Worm (Caenorhabditis elegans) whole organism, young adult: ENCODE measurements around the gene Y55F3BL.4.
A peak's percentile ranks its signal among the peaks of the same experiment; 100 is the strongest.

Experiments
- B0035.1 ChIP-seq: sonication (generic microtip); optimal IDR thresholded peaks from 2 replicates; lab custom pipeline; 2016; ENCODE audit warnings: missing genetic modification characterization, mild to moderate bottlenecking, missing compliant biosample characterization, missing genotype, missing genetic modification reagents
- B0261.1 ChIP-seq: sonication (generic microtip); optimal IDR thresholded peaks from 2 replicates; lab custom pipeline; 2016; ENCODE audit warnings: mild to moderate bottlenecking, missing genetic modification characterization, moderate library complexity, missing compliant biosample characterization
- C17E4.6 ChIP-seq: fragments of 200-800 bp; sonication (Bioruptor generic); IDR thresholded peaks from 2 replicates; pipeline ENCODE4 v1.3.6; 2022; ENCODE audit warnings: missing genetic modification reagents, missing genetic modification characterization, missing compliant biosample characterization
- F37B4.10 ChIP-seq: fragments of 200-800 bp; sonication (Bioruptor generic); IDR thresholded peaks from 2 replicates; pipeline ENCODE4 v1.3.6; 2022; ENCODE audit warnings: missing genetic modification characterization, missing compliant biosample characterization
- F39B2.1 ChIP-seq: fragments of 200-800 bp; sonication (Bioruptor generic); IDR thresholded peaks from 2 replicates; pipeline ENCODE4 v1.3.6; 2022; ENCODE audit warnings: missing genetic modification reagents, missing genetic modification characterization, missing compliant biosample characterization
- F49E8.2 ChIP-seq: sonication (generic microtip); optimal IDR thresholded peaks from 3 replicates; lab custom pipeline; 2017; ENCODE audit warnings: missing genetic modification characterization, mild to moderate bottlenecking, missing compliant biosample characterization, antibody characterized with exemption, moderate library complexity; ENCODE audit not compliant: insufficient read depth
- Y95B8A.8 ChIP-seq: fragments of 200-800 bp; sonication (Bioruptor generic); IDR thresholded peaks from 2 replicates; pipeline ENCODE4 v1.3.6; 2022; ENCODE audit warnings: missing genetic modification reagents, missing genetic modification characterization, missing compliant biosample characterization
- ZK185.1 ChIP-seq: sonication (generic microtip); optimal IDR thresholded peaks from 2 replicates; lab custom pipeline; 2016; ENCODE audit warnings: mild to moderate bottlenecking, missing genetic modification characterization, missing compliant biosample characterization; ENCODE audit not compliant: poor library complexity, severe bottlenecking
- attf-3 ChIP-seq: fragments of 200-800 bp; sonication (Bioruptor generic); conservative IDR thresholded peaks from 2 replicates; pipeline ENCODE4 v1.3.6; 2022; ENCODE audit warnings: missing genetic modification reagents, missing genetic modification characterization, missing compliant biosample characterization
- bed-1 ChIP-seq: fragments of 200-800 bp; sonication (Bioruptor generic); IDR thresholded peaks from 2 replicates; pipeline ENCODE4 v1.3.6; 2022; ENCODE audit warnings: missing genetic modification reagents, missing genetic modification characterization, missing compliant biosample characterization
- ccch-3 ChIP-seq: fragments of 200-800 bp; sonication (Bioruptor generic); optimal IDR thresholded peaks from 2 replicates; lab custom pipeline; 2018; ENCODE audit warnings: mild to moderate bottlenecking, missing genetic modification characterization, missing compliant biosample characterization
- cebp-1 ChIP-seq, 2 experiments: fragments of 200-800 bp in 1 of 2; sonication (Bioruptor generic) in 1 of 2; sonication (generic microtip) in 1 of 2; IDR thresholded peaks in 1 of 2; optimal IDR thresholded peaks in 1 of 2; 2 replicates each; pipeline versions ENCODE4 v1.3.6 to Lab custom; 2017 to 2022; ENCODE audit warnings: missing compliant biosample characterization in 2 of 2, missing genetic modification characterization in 2 of 2, mild to moderate bottlenecking in 1 of 2, missing genetic modification reagents in 1 of 2, moderate library complexity in 1 of 2
- ceh-79 ChIP-seq: sonication (generic microtip); optimal IDR thresholded peaks from 2 replicates; lab custom pipeline; 2017; ENCODE audit warnings: mild to moderate bottlenecking, missing genetic modification characterization, missing compliant biosample characterization
- egl-18 ChIP-seq: fragments of 200-800 bp; sonication (Bioruptor generic); IDR thresholded peaks from 2 replicates; pipeline ENCODE4 v1.3.6; 2022; ENCODE audit warnings: missing genetic modification reagents, missing genetic modification characterization, missing compliant biosample characterization
- egrh-3 ChIP-seq: fragments of 200-800 bp; sonication (Bioruptor generic); IDR thresholded peaks from 2 replicates; pipeline ENCODE4 v1.3.6; 2022; ENCODE audit warnings: missing genetic modification reagents, missing genetic modification characterization, missing compliant biosample characterization
- hlh-26 ChIP-seq: fragments of 200-800 bp; sonication (Bioruptor generic); conservative IDR thresholded peaks from 2 replicates; pipeline ENCODE4 v1.3.6; 2022; ENCODE audit warnings: missing genetic modification reagents, missing genetic modification characterization, missing compliant biosample characterization
- hmg-1.2 ChIP-seq: fragments of 200-800 bp; sonication (Bioruptor generic); IDR thresholded peaks from 2 replicates; pipeline ENCODE4 v1.3.6; 2022; ENCODE audit warnings: missing genetic modification reagents, missing genetic modification characterization, missing compliant biosample characterization
- hrde-1 ChIP-seq: sonication (generic microtip); optimal IDR thresholded peaks from 2 replicates; lab custom pipeline; 2016; ENCODE audit warnings: missing genetic modification characterization, mild to moderate bottlenecking, missing compliant biosample characterization, moderate library complexity, missing genotype, missing genetic modification reagents, borderline replicate concordance
- let-607 ChIP-seq, 2 experiments: fragments of 200-800 bp in 1 of 2; sonication (Bioruptor generic) in 1 of 2; sonication (generic microtip) in 1 of 2; optimal IDR thresholded peaks; 2 replicates each; lab custom pipeline; 2016 to 2018; ENCODE audit warnings: mild to moderate bottlenecking in 2 of 2, missing compliant biosample characterization in 2 of 2, missing genetic modification characterization in 2 of 2, moderate library complexity in 2 of 2, missing genotype in 1 of 2
- lin-35 ChIP-seq, 3 experiments: fragments of 150-350 bp in 2 of 3; sonication (generic microtip) in 1 of 3; optimal IDR thresholded peaks; 2 replicates each; lab custom pipeline; 2014 to 2018; ENCODE audit warnings: missing biosample characterization in 3 of 3, missing genetic modification characterization in 3 of 3, missing genetic modification reagents in 3 of 3
- lin-54 ChIP-seq: fragments of 200-800 bp; sonication (Bioruptor generic); optimal IDR thresholded peaks from 2 replicates; lab custom pipeline; 2018; ENCODE audit warnings: mild to moderate bottlenecking, missing genetic modification characterization, missing compliant biosample characterization
- lir-1 ChIP-seq: fragments of 200-800 bp; sonication (Bioruptor generic); conservative IDR thresholded peaks from 2 replicates; pipeline ENCODE4 v1.3.6; 2022; ENCODE audit warnings: missing genetic modification reagents, missing genetic modification characterization, missing compliant biosample characterization
- lsl-1 ChIP-seq: fragments of 200-800 bp; sonication (Bioruptor generic); optimal IDR thresholded peaks from 2 replicates; lab custom pipeline; 2018; ENCODE audit warnings: mild to moderate bottlenecking, missing genetic modification characterization, moderate library complexity, missing compliant biosample characterization
- madf-10 ChIP-seq: sonication (generic microtip); optimal IDR thresholded peaks from 2 replicates; lab custom pipeline; 2016; ENCODE audit warnings: mild to moderate bottlenecking, missing genetic modification characterization, missing compliant biosample characterization
- mcd-1 ChIP-seq: fragments of 200-800 bp; sonication (Bioruptor generic); IDR thresholded peaks from 2 replicates; pipeline ENCODE4 v1.3.6; 2022; ENCODE audit warnings: missing genetic modification reagents, missing genetic modification characterization, missing compliant biosample characterization
- mes-4 ChIP-seq: sonication (generic microtip); optimal IDR thresholded peaks from 2 replicates; lab custom pipeline; 2016; ENCODE audit warnings: missing genotype, missing genetic modification characterization, missing compliant biosample characterization
- nfyb-1 ChIP-seq: fragments of 200-800 bp; sonication (Bioruptor generic); IDR thresholded peaks from 2 replicates; pipeline ENCODE4 v1.3.6; 2022; ENCODE audit warnings: missing genetic modification reagents, missing genetic modification characterization, missing compliant biosample characterization
- nhr-179 ChIP-seq: sonication (generic microtip); optimal IDR thresholded peaks from 2 replicates; lab custom pipeline; 2016; ENCODE audit warnings: mild to moderate bottlenecking, missing genetic modification characterization, missing compliant biosample characterization
- nhr-27 ChIP-seq: fragments of 200-800 bp; sonication (Bioruptor generic); optimal IDR thresholded peaks from 2 replicates; lab custom pipeline; 2018; ENCODE audit warnings: mild to moderate bottlenecking, missing genetic modification characterization, moderate library complexity, missing compliant biosample characterization
- nhr-80 ChIP-seq: sonication (generic microtip); optimal IDR thresholded peaks from 2 replicates; lab custom pipeline; 2016; ENCODE audit warnings: missing genetic modification characterization, missing compliant biosample characterization
- nhr-90 ChIP-seq: sonication (generic microtip); optimal IDR thresholded peaks from 2 replicates; lab custom pipeline; 2016; ENCODE audit warnings: missing genotype, mild to moderate bottlenecking, missing genetic modification characterization, missing compliant biosample characterization
- rcor-1 ChIP-seq: fragments of 200-800 bp; sonication (Bioruptor generic); IDR thresholded peaks from 2 replicates; pipeline ENCODE4 v1.3.6; 2022; ENCODE audit warnings: missing genetic modification reagents, missing genetic modification characterization, missing compliant biosample characterization
- rec-8 ChIP-seq, 2 experiments: sonication (generic microtip); optimal IDR thresholded peaks; 2 replicates each; lab custom pipeline; 2016; ENCODE audit warnings: mild to moderate bottlenecking in 2 of 2, missing genetic modification characterization in 2 of 2, missing genetic modification reagents in 2 of 2, missing genotype in 2 of 2, missing biosample characterization in 1 of 2, missing compliant biosample characterization in 1 of 2, moderate library complexity in 1 of 2
- repo-1 ChIP-seq: sonication (generic microtip); optimal IDR thresholded peaks from 2 replicates; lab custom pipeline; 2017; ENCODE audit warnings: mild to moderate bottlenecking, missing genetic modification characterization, missing compliant biosample characterization
- rpc-1 ChIP-seq, 2 experiments: fragments of 150-350 bp in 1 of 2; sonication (generic microtip) in 1 of 2; optimal IDR thresholded peaks; 2 replicates each; lab custom pipeline; 2014 to 2018; ENCODE audit warnings: missing biosample characterization in 1 of 2, missing genetic modification characterization in 1 of 2, missing genetic modification reagents in 1 of 2, missing genotype in 1 of 2
- sdz-38 ChIP-seq: sonication (generic microtip); optimal IDR thresholded peaks from 2 replicates; lab custom pipeline; 2016; ENCODE audit warnings: missing genotype, missing genetic modification characterization, missing compliant biosample characterization
- snpc-4 ChIP-seq, 5 experiments: fragments of 150-350 bp in 1 of 5; sonication (generic microtip) in 4 of 5; optimal IDR thresholded peaks; 2 replicates each; lab custom pipeline; 2014 to 2018; ENCODE audit warnings: missing genetic modification characterization in 5 of 5, missing biosample characterization in 3 of 5, antibody characterized with exemption in 2 of 5, mild to moderate bottlenecking in 2 of 5, missing compliant biosample characterization in 2 of 5, missing genotype in 2 of 5, moderate library complexity in 2 of 5, missing genetic modification reagents in 1 of 5
- somi-1 ChIP-seq: fragments of 200-800 bp; sonication (Bioruptor generic); optimal IDR thresholded peaks from 2 replicates; lab custom pipeline; 2018; ENCODE audit warnings: mild to moderate bottlenecking, missing genetic modification characterization, missing compliant biosample characterization
- sptf-2 ChIP-seq: fragments of 200-800 bp; sonication (Bioruptor generic); optimal IDR thresholded peaks from 2 replicates; lab custom pipeline; 2018; ENCODE audit warnings: mild to moderate bottlenecking, missing genetic modification characterization, missing compliant biosample characterization
- tbp1 ChIP-seq: fragments of 200-800 bp; sonication (Bioruptor generic); optimal IDR thresholded peaks from 2 replicates; lab custom pipeline; 2018; ENCODE audit warnings: mild to moderate bottlenecking, missing genetic modification characterization, missing compliant biosample characterization
- zim-3 ChIP-seq: sonication (generic microtip); optimal IDR thresholded peaks from 2 replicates; lab custom pipeline; 2017; ENCODE audit warnings: mild to moderate bottlenecking, missing genetic modification characterization, moderate library complexity, missing compliant biosample characterization

Gene Y55F3BL.4

DNA sequence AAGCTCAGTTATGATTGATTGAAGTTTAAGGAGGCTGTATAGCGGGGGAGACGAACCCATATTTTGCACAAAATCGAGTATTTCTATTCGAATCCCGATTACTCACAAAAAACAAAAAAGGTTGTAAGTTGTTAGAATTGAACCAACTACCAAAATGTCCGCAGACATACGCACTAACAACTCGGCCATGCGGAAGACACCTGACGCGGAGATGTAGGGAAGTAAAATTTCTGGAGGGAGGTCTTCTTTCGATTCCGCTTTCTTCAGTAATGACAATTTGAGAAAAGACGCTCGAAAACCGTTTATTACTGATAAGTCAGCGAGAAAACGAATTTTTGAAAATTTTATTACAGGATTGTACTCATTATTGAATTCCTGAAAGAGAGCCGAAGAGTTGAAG, 13.0 kb downstream of the Y55F3BL.4 start:
- TF ChIP-seq tbp1 (GFP tag; lab: Kevin White, UChicago) (peak; percentile 64), B0261.1 (tag; lab: Kevin White, UChicago) (peak; percentile 43), rpc-1 (optimal IDR thresholded peaks at IDR 0.05; lab: Kevin White, UChicago) (peak; percentile 18), rpc-1 (tag; optimal IDR thresholded peaks at IDR 0.05; lab: Kevin White, UChicago) (peak; percentile 29), snpc-4 (GFP tag; optimal IDR thresholded peaks at IDR 0.05; lab: Kevin White, UChicago) (no peak), snpc-4 (tag; optimal IDR thresholded peaks at IDR 0.05; lab: Kevin White, UChicago) (peak in 1 of 4 experiments; percentile 35), C17E4.6 (GFP tag; lab: Robert Waterston, UW) (no peak), egl-18 (GFP tag; lab: Robert Waterston, UW) (no peak)

DNA sequence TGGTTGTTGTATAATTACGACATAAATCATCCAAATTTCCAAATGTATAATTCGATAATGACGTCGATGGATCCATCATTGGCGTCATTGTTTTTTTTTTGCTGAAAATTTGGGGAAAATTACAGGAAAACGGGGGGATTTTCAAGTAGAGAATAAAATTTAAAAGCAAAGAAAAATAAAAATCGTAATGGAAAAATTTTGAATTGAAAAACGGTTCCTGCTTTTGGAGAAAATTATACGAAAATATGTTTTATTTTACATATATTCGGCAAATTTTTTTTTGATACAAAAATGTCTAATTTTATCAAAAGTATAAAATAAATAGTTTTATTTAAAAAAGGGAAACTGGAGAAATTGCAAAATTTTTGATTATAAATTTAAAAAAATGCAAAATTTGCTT, 20.0 kb downstream of the Y55F3BL.4 start, which contains the start of gene zipt-15:
TSS of gene zipt-15 (minus strand) at position 101 of the 400 bp plus-strand sequence.
- TF ChIP-seq B0035.1 (tag; lab: Kevin White, UChicago) (no peak), ZK185.1 (tag; lab: Kevin White, UChicago) (no peak), sptf-2 (no peak), madf-10 (tag; lab: Kevin White, UChicago) (no peak), tbp1 (GFP tag; lab: Kevin White, UChicago) (no peak), repo-1 (no peak), lin-35 (GFP tag; optimal IDR thresholded peaks at IDR 0.05; lab: Kevin White, UChicago) (no peak), zim-3 (tag; lab: Kevin White, UChicago) (no peak), nfyb-1 (GFP tag; lab: Robert Waterston, UW) (no peak)

DNA sequence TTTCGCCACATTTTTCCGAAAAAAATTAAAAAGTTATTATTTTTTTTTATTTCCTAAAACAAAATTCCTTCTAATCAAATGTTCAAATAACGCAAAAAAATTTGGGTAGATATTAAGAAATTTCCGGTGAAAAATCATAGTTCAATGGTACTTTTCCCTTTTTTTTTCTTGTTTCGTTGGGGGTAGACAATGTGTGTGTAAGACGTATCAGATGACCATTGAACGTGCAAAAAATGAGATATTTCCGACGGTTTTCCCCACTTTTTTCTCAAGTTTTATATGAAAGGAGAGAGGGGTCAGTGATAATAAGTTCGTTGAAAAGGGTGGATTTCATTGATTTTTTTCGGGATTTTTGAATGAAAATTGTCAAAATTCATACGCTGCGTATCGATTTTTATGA, 21.2 kb downstream of the Y55F3BL.4 start:
- TF ChIP-seq nhr-80 (tag; lab: Kevin White, UChicago) = no peak
- TF ChIP-seq bed-1 (GFP tag; lab: Robert Waterston, UW) = no peak
- TF ChIP-seq nhr-179 (tag; lab: Kevin White, UChicago) = no peak
- no peak for TF ChIP-seq hlh-26 (GFP tag; lab: Robert Waterston, UW)
- no peak for TF ChIP-seq rec-8 (tag; optimal IDR thresholded peaks at IDR 0.05; lab: Kevin White, UChicago)
- no peak for TF ChIP-seq tbp1 (GFP tag; lab: Kevin White, UChicago)
- TF ChIP-seq mes-4 (tag; lab: Kevin White, UChicago) = no peak
- TF ChIP-seq F49E8.2 = no peak
- no peak for TF ChIP-seq lin-54
- no peak for TF ChIP-seq ceh-79 (tag; lab: Kevin White, UChicago)
- TF ChIP-seq let-607 (tag; optimal IDR thresholded peaks at IDR 0.05; lab: Kevin White, UChicago) = no peak
- TF ChIP-seq attf-3 (GFP tag; lab: Robert Waterston, UW) = no peak
- no peak for TF ChIP-seq lsl-1 (GFP tag; lab: Kevin White, UChicago)
- no peak for TF ChIP-seq hrde-1 (tag; lab: Kevin White, UChicago)
- TF ChIP-seq F37B4.10 (GFP tag; lab: Robert Waterston, UW) = no peak
- no peak for TF ChIP-seq nhr-90 (tag; lab: Kevin White, UChicago)
- TF ChIP-seq F39B2.1 (GFP tag; lab: Robert Waterston, UW) = no peak
- TF ChIP-seq egrh-3 = no peak
- no peak for TF ChIP-seq nhr-27 (tag; lab: Kevin White, UChicago)
- TF ChIP-seq lin-35 (GFP tag; optimal IDR thresholded peaks at IDR 0.05; lab: Kevin White, UChicago) = no peak

DNA sequence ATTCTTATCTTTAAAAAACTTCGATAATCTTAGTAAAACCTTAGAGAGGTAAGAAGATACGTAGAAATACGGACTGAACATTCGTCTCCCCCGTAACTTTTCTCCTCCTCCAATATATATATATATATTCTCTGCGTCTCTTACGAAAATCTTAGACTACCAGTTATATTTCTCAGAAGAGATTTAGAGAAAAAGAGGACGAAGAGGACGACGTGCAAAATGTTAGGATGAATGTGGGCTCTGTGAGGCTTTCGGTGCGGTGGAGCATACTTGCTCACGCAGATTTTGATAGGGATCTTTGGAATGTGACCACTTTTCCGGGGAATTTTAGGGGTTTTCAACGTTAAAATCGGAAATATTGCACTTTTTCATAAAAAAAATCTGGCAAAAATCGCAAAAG, 23.5 kb downstream of the Y55F3BL.4 start:
- TF ChIP-seq somi-1 (GFP tag; lab: Kevin White, UChicago) = peak; percentile 7
- no peak for TF ChIP-seq lir-1 (GFP tag; lab: Robert Waterston, UW)
- peak; percentile 80 for TF ChIP-seq hmg-1.2 (GFP tag; lab: Robert Waterston, UW)
- TF ChIP-seq rcor-1 = no peak
- no peak for TF ChIP-seq nfyb-1 (GFP tag; lab: Robert Waterston, UW)
- TF ChIP-seq Y95B8A.8 (GFP tag; lab: Robert Waterston, UW) = no peak
- no peak for TF ChIP-seq cebp-1 (GFP tag; IDR thresholded peaks at IDR 0.05; lab: Robert Waterston, UW)
- peak; percentile 39 for TF ChIP-seq cebp-1 (tag; optimal IDR thresholded peaks at IDR 0.05; lab: Kevin White, UChicago)
- no peak for TF ChIP-seq nhr-27 (tag; lab: Kevin White, UChicago)
- TF ChIP-seq ccch-3 (GFP tag; lab: Kevin White, UChicago) = no peak
- peak in 1 of 3 experiments; percentile 35 for TF ChIP-seq lin-35 (GFP tag; optimal IDR thresholded peaks at IDR 0.05; lab: Kevin White, UChicago)
- TF ChIP-seq mcd-1 (GFP tag; lab: Robert Waterston, UW) = peak; percentile 58
- TF ChIP-seq snpc-4 (GFP tag; optimal IDR thresholded peaks at IDR 0.05; lab: Kevin White, UChicago) = no peak
- TF ChIP-seq snpc-4 (tag; optimal IDR thresholded peaks at IDR 0.05; lab: Kevin White, UChicago) = peak in 1 of 4 experiments; percentile 17
- TF ChIP-seq sdz-38 (tag; lab: Kevin White, UChicago) = no peak
